Fruit fly (Drosophila melanogaster) whole organism, prepupa: ENCODE results near the gene CG42538.

Experiments
- Blimp-1 ChIP-seq: fragments of 200-800 bp; sonication (Bioruptor generic); optimal IDR thresholded peaks from 3 replicates; lab custom pipeline; 2017; ENCODE audit warnings: missing biosample characterization, missing genetic modification characterization, mild to moderate bottlenecking, moderate library complexity, missing genetic modification reagents
- CG10631 ChIP-seq: fragments of 200-800 bp; sonication (Bioruptor generic); optimal IDR thresholded peaks from 2 replicates; lab custom pipeline; 2016; ENCODE audit warnings: missing biosample characterization, missing genetic modification characterization
- CG11294 ChIP-seq: fragments of 200-800 bp; sonication (Bioruptor generic); IDR thresholded peaks from 2 replicates; pipeline ENCODE4 v1.3.6; 2022; ENCODE audit warnings: missing biosample characterization, missing genetic modification characterization
- CG11762 ChIP-seq: fragments of 200-800 bp; sonication (Bioruptor generic); optimal IDR thresholded peaks from 3 replicates; lab custom pipeline; 2016; ENCODE audit warnings: missing biosample characterization, missing genetic modification characterization; ENCODE audit not compliant: insufficient read depth
- CG15336 ChIP-seq: fragments of 200-800 bp; sonication (Bioruptor generic); IDR thresholded peaks from 2 replicates; pipeline ENCODE4 v1.3.6; 2022; ENCODE audit warnings: missing biosample characterization, missing genetic modification characterization
- CG1621 ChIP-seq: fragments of 200-800 bp; sonication (Bioruptor generic); optimal IDR thresholded peaks from 3 replicates; lab custom pipeline; 2018; ENCODE audit warnings: missing biosample characterization, mild to moderate bottlenecking, missing genetic modification characterization
- CG16779 ChIP-seq: fragments of 200-800 bp; sonication (Bioruptor generic); optimal IDR thresholded peaks from 3 replicates; lab custom pipeline; 2017; ENCODE audit warnings: missing biosample characterization, mild to moderate bottlenecking, missing genetic modification characterization
- CG3032 ChIP-seq: fragments of 200-800 bp; optimal IDR thresholded peaks from 2 replicates; lab custom pipeline; 2019; ENCODE audit warnings: missing biosample characterization, mild to moderate bottlenecking, missing genetic modification characterization, moderate library complexity
- CG32006 ChIP-seq: fragments of 200-800 bp; sonication (Bioruptor generic); optimal IDR thresholded peaks from 3 replicates; lab custom pipeline; 2017; ENCODE audit warnings: missing biosample characterization, mild to moderate bottlenecking, missing genetic modification characterization
- CG4318 ChIP-seq: fragments of 200-800 bp; sonication (Bioruptor generic); optimal IDR thresholded peaks from 3 replicates; lab custom pipeline; 2017; ENCODE audit warnings: missing biosample characterization, mild to moderate bottlenecking, missing genetic modification characterization
- CG6163 ChIP-seq: fragments of 200-800 bp; sonication (Bioruptor generic); IDR thresholded peaks from 3 replicates; pipeline ENCODE4 v1.3.6; 2022; ENCODE audit warnings: missing biosample characterization, missing genetic modification characterization
- CG6276 ChIP-seq: fragments of 200-800 bp; sonication (Bioruptor generic); optimal IDR thresholded peaks from 2 replicates; lab custom pipeline; 2017; ENCODE audit warnings: missing biosample characterization, mild to moderate bottlenecking, missing genetic modification characterization
- CG6792 ChIP-seq: fragments of 200-800 bp; sonication (Bioruptor generic); optimal IDR thresholded peaks from 3 replicates; lab custom pipeline; 2016; ENCODE audit warnings: missing biosample characterization, missing genetic modification characterization
- CG8119 ChIP-seq: fragments of 200-800 bp; sonication (Bioruptor generic); IDR thresholded peaks from 3 replicates; pipeline ENCODE4 v1.3.6; 2022; ENCODE audit warnings: missing biosample characterization, missing genetic modification characterization
- CG8319 ChIP-seq: fragments of 200-800 bp; sonication (Bioruptor generic); optimal IDR thresholded peaks from 3 replicates; lab custom pipeline; 2016; ENCODE audit warnings: missing biosample characterization, missing genetic modification characterization
- CG8632 ChIP-seq: fragments of 200-800 bp; sonication (Bioruptor generic); optimal IDR thresholded peaks from 3 replicates; lab custom pipeline; 2016; ENCODE audit warnings: missing biosample characterization, missing genetic modification characterization
- CG9139 ChIP-seq: fragments of 200-800 bp; sonication (Bioruptor generic); optimal IDR thresholded peaks from 3 replicates; lab custom pipeline; 2017; ENCODE audit warnings: missing biosample characterization, mild to moderate bottlenecking, missing genetic modification characterization
- Eip93F ChIP-seq: fragments of 200-800 bp; sonication (Bioruptor generic); optimal IDR thresholded peaks from 2 replicates; lab custom pipeline; 2016; ENCODE audit warnings: missing biosample characterization, mild to moderate bottlenecking, missing genetic modification characterization
- Ets21C ChIP-seq: fragments of 200-800 bp; sonication (Bioruptor generic); optimal IDR thresholded peaks from 3 replicates; lab custom pipeline; 2016; ENCODE audit warnings: missing biosample characterization, missing genetic modification characterization
- Ets96B ChIP-seq: fragments of 200-800 bp; optimal IDR thresholded peaks from 2 replicates; lab custom pipeline; 2019; ENCODE audit warnings: missing biosample characterization, mild to moderate bottlenecking, missing genetic modification characterization, moderate library complexity
- Gug ChIP-seq: fragments of 200-800 bp; sonication (Bioruptor generic); IDR thresholded peaks from 2 replicates; pipeline ENCODE4 v1.3.6; 2022; ENCODE audit warnings: missing biosample characterization, missing genetic modification characterization
- Hr39 ChIP-seq: fragments of 200-800 bp; sonication (Bioruptor generic); optimal IDR thresholded peaks from 2 replicates; lab custom pipeline; 2016; ENCODE audit warnings: missing biosample characterization, missing genetic modification characterization
- Hr4 ChIP-seq: fragments of 200-800 bp; sonication (Bioruptor generic); optimal IDR thresholded peaks from 3 replicates; lab custom pipeline; 2016; ENCODE audit warnings: missing biosample characterization, missing genetic modification characterization
- Lpt ChIP-seq: fragments of 200-800 bp; sonication (Bioruptor generic); optimal IDR thresholded peaks from 3 replicates; lab custom pipeline; 2016; ENCODE audit warnings: missing biosample characterization, missing genetic modification characterization
- Met ChIP-seq: fragments of 200-800 bp; sonication (Bioruptor generic); optimal IDR thresholded peaks from 3 replicates; lab custom pipeline; 2016; ENCODE audit warnings: missing biosample characterization, missing genetic modification characterization
- Sox102F ChIP-seq: fragments of 200-800 bp; sonication (Bioruptor generic); optimal IDR thresholded peaks from 2 replicates; lab custom pipeline; 2016; ENCODE audit warnings: missing biosample characterization, mild to moderate bottlenecking, missing genetic modification characterization
- Sox14 ChIP-seq: fragments of 200-800 bp; sonication (Bioruptor generic); optimal IDR thresholded peaks from 3 replicates; lab custom pipeline; 2016; ENCODE audit warnings: missing biosample characterization, missing genetic modification characterization
- Sox15 ChIP-seq: fragments of 200-800 bp; sonication (Bioruptor generic); optimal IDR thresholded peaks from 3 replicates; lab custom pipeline; 2016; ENCODE audit warnings: missing biosample characterization, missing genetic modification characterization
- achi ChIP-seq: fragments of 200-800 bp; sonication (Bioruptor generic); optimal IDR thresholded peaks from 3 replicates; lab custom pipeline; 2016; ENCODE audit warnings: missing biosample characterization, missing genetic modification characterization
- acj6 ChIP-seq: fragments of 200-800 bp; sonication (Bioruptor generic); optimal IDR thresholded peaks from 3 replicates; lab custom pipeline; 2016; ENCODE audit warnings: missing biosample characterization, missing genetic modification characterization
- dsx ChIP-seq: fragments of 200-800 bp; optimal IDR thresholded peaks from 3 replicates; lab custom pipeline; 2019; ENCODE audit warnings: missing biosample characterization, mild to moderate bottlenecking, missing genetic modification characterization, moderate library complexity; ENCODE audit not compliant: poor library complexity, severe bottlenecking
- eg ChIP-seq: fragments of 200-800 bp; sonication (Bioruptor generic); IDR thresholded peaks from 3 replicates; pipeline ENCODE4 v1.3.6; 2022; ENCODE audit warnings: missing biosample characterization, missing genetic modification characterization
- esn ChIP-seq: fragments of 200-800 bp; sonication (Bioruptor generic); optimal IDR thresholded peaks from 2 replicates; lab custom pipeline; 2016; ENCODE audit warnings: missing biosample characterization, mild to moderate bottlenecking, missing genetic modification characterization, moderate library complexity
- fd59A ChIP-seq: fragments of 200-800 bp; sonication (Bioruptor generic); optimal IDR thresholded peaks from 2 replicates; lab custom pipeline; 2017; ENCODE audit warnings: missing biosample characterization, mild to moderate bottlenecking, missing genetic modification characterization, missing genetic modification reagents
- fd85E ChIP-seq: fragments of 200-800 bp; sonication (Bioruptor generic); optimal IDR thresholded peaks from 3 replicates; lab custom pipeline; 2016; ENCODE audit warnings: missing biosample characterization, missing genetic modification characterization
- fkh ChIP-seq: fragments of 200-800 bp; sonication (Bioruptor generic); optimal IDR thresholded peaks from 3 replicates; lab custom pipeline; 2017; ENCODE audit warnings: missing biosample characterization, mild to moderate bottlenecking, missing genetic modification characterization, moderate library complexity
- lz ChIP-seq: fragments of 200-800 bp; sonication (Bioruptor generic); optimal IDR thresholded peaks from 3 replicates; lab custom pipeline; 2016; ENCODE audit warnings: missing biosample characterization, missing genetic modification characterization
- net ChIP-seq: fragments of 200-800 bp; sonication (Bioruptor generic); optimal IDR thresholded peaks from 3 replicates; lab custom pipeline; 2016; ENCODE audit warnings: missing biosample characterization, missing genetic modification characterization
- pdm3 ChIP-seq: fragments of 200-800 bp; sonication (Bioruptor generic); optimal IDR thresholded peaks from 3 replicates; lab custom pipeline; 2016; ENCODE audit warnings: missing biosample characterization, missing genetic modification characterization
- salr ChIP-seq, 2 experiments: fragments of 200-800 bp; sonication (Bioruptor generic); optimal IDR thresholded peaks; 3 replicates each; lab custom pipeline; 2016 to 2018; ENCODE audit warnings: missing biosample characterization in 2 of 2, missing genetic modification characterization in 2 of 2, mild to moderate bottlenecking in 1 of 2
- spab ChIP-seq: fragments of 200-800 bp; sonication (Bioruptor generic); optimal IDR thresholded peaks from 2 replicates; lab custom pipeline; 2017; ENCODE audit warnings: missing biosample characterization, mild to moderate bottlenecking, missing genetic modification characterization, missing genetic modification reagents
- ss ChIP-seq, 2 experiments: fragments of 200-800 bp; sonication (Bioruptor generic); optimal IDR thresholded peaks; 2 replicates in 1 of 2; 3 replicates in 1 of 2; lab custom pipeline; 2017 to 2018; ENCODE audit warnings: mild to moderate bottlenecking in 2 of 2, missing biosample characterization in 2 of 2, missing genetic modification characterization in 2 of 2, moderate library complexity in 1 of 2
- svp ChIP-seq: fragments of 200-800 bp; sonication (Bioruptor generic); peaks from one replicate; lab custom pipeline; 2016; ENCODE audit warnings: missing biosample characterization, missing genetic modification characterization
- topi ChIP-seq: fragments of 200-800 bp; sonication (Bioruptor generic); optimal IDR thresholded peaks from 3 replicates; lab custom pipeline; 2016; ENCODE audit warnings: missing biosample characterization, missing genetic modification characterization
- vri ChIP-seq: fragments of 200-800 bp; sonication (Bioruptor generic); optimal IDR thresholded peaks from 3 replicates; lab custom pipeline; 2016; ENCODE audit warnings: missing biosample characterization, mild to moderate bottlenecking, missing genetic modification characterization

CG42538 gene

dm6 chr3L:16002116-16002716 lies 32.1 kb upstream of the CG42538 start (continued):
- TF ChIP-seq CG15336 (GFP tag; lab: Robert Waterston, UW) (peak; percentile 71), eg (GFP tag; lab: Robert Waterston, UW) (peak; percentile 74), CG16779 (tag; lab: Kevin White, UChicago) (peak; percentile 66), Sox14 (peak; percentile 20), esn (GFP tag; lab: Kevin White, UChicago) (no peak), CG9139 (GFP tag; lab: Kevin White, UChicago) (peak; percentile 55), CG6276 (GFP tag; lab: Kevin White, UChicago) (peak; percentile 89), CG32006 (peak; percentile 80), CG8119 (GFP tag; lab: Robert Waterston, UW) (peak; percentile 77), Ets21C (GFP tag; lab: Kevin White, UChicago) (no peak), CG4318 (GFP tag; lab: Kevin White, UChicago) (no peak), topi (GFP tag; lab: Kevin White, UChicago) (no peak), Met (GFP tag; lab: Kevin White, UChicago) (no peak), acj6 (no peak), net (GFP tag; lab: Kevin White, UChicago) (peak; percentile 15), Lpt (GFP tag; lab: Kevin White, UChicago) (peak; percentile 30), ss (GFP tag; optimal IDR thresholded peaks at IDR 0.05; lab: Kevin White, UChicago) (peak; percentile 76 to 80), CG11294 (GFP tag; lab: Robert Waterston, UW) (no peak), Eip93F (GFP tag; lab: Kevin White, UChicago) (no peak)

DNA sequence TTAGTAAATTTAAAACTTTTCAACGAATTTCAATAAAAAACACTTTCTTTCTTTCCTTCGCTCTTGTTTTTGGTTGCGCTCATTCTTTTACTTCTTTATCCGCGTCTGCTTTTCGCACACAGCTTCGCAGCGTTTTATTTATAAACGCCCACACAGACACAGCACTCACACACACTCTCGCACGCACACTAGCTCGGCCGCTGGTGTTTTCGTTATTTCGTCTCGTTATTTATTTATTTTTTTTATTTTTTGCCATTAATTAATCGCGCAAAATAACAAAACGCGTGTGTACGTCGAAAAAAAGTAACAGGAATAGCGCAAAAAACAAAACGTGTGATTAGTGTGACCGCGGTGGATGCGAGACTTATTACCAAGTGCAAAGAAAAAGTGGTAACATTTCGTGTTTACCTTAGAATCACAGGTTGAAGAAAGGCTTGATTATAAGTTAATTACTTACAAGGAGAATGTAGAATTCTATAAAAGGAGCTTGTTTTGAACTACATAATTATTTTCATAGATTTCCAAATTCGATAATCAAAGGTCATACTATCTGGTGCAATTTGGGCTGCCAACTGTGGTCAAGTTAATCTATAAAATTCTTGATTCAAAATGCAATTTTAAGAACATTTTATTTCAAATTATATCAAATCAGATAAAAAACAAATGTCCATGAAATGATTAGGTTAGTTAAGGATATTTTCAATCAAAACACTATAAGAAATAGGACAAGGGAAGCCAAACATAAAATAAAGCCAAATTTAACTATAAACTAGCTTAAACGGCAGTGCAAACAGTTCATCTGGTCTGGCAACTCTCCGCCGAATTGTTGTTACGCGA lies 29.7 kb upstream of the CG42538 start, which contains the start of the genes hzg and mRpS31:
Gene hzg (minus strand): TSS at position 336 of the 837 bp plus-strand sequence.
Gene mRpS31 (plus strand): TSS at position 793 of the 837 bp plus-strand sequence.
- TF ChIP-seq eg (GFP tag; lab: Robert Waterston, UW) (peak; percentile 83), CG32006 (peak; percentile 49), Hr4 (GFP tag; lab: Kevin White, UChicago) (peak; percentile 57), fd59A (peak; percentile 2), CG9139 (GFP tag; lab: Kevin White, UChicago) (peak; percentile 75), Sox15 (GFP tag; lab: Kevin White, UChicago) (no peak), Hr39 (GFP tag; lab: Kevin White, UChicago) (peak; percentile 48), salr (GFP tag; optimal IDR thresholded peaks at IDR 0.05; lab: Kevin White, UChicago) (peak; percentile 50 to 68), CG1621 (tag; lab: Kevin White, UChicago) (peak; percentile 80), Ets96B (peak; percentile 36), esn (GFP tag; lab: Kevin White, UChicago) (peak; percentile 42), vri (peak; percentile 70), CG6163 (GFP tag; lab: Robert Waterston, UW) (peak; percentile 83), fd85E (no peak), CG3032 (tag; lab: Kevin White, UChicago) (peak; percentile 43), spab (peak; percentile 58), topi (GFP tag; lab: Kevin White, UChicago) (peak; percentile 50), Sox14 (peak; percentile 61), dsx (GFP tag; lab: Kevin White, UChicago) (peak; percentile 46), CG8119 (GFP tag; lab: Robert Waterston, UW) (peak; percentile 74; the same call in 2 of the 3 replicates), Blimp-1 (peak; percentile 28), pdm3 (GFP tag; lab: Kevin White, UChicago) (peak; percentile 69), fkh (GFP tag; lab: Kevin White, UChicago) (peak; percentile 53), CG6792 (GFP tag; lab: Kevin White, UChicago) (peak; percentile 17), Eip93F (GFP tag; lab: Kevin White, UChicago) (no peak), CG4318 (GFP tag; lab: Kevin White, UChicago) (no peak), CG11762 (no peak), CG8632 (GFP tag; lab: Kevin White, UChicago) (peak; percentile 12), CG10631 (GFP tag; lab: Kevin White, UChicago) (peak; percentile 64), lz (GFP tag; lab: Kevin White, UChicago) (peak; percentile 54), Sox102F (GFP tag; lab: Kevin White, UChicago) (peak; percentile 65), Met (GFP tag; lab: Kevin White, UChicago) (peak; percentile 48), CG8319 (GFP tag; lab: Kevin White, UChicago) (no peak), svp (GFP tag; lab: Kevin White, UChicago) (peak; percentile 73), achi (GFP tag; lab: Kevin White, UChicago) (peak; percentile 36), CG6276 (GFP tag; lab: Kevin White, UChicago) (peak; percentile 89), Gug (GFP tag; lab: Robert Waterston, UW) (no peak)
